Fruit fly (Drosophila melanogaster) S2 (cell line): Measurements from ENCODE around the gene CG13041.

Source experiments
- CG8478 ChIP-seq: fragments of >200 bp; optimal IDR thresholded peaks from 2 replicates; lab custom pipeline; 2018
- CTCF ChIP-seq, 2 experiments: fragments of >200 bp; optimal IDR thresholded peaks; 2 replicates each; lab custom pipeline; 2018

- no peak for TF ChIP-seq CTCF (optimal IDR thresholded peaks at IDR 0.05; lab: Kevin White, UChicago)
- no peak for TF ChIP-seq CG8478
These were observed 43.8 kb downstream of the CG13041 start for dm6 chr3L:16275391-16276017.
